Fruit fly (Drosophila melanogaster) whole organism, embryonic: Measurements from ENCODE around the gene CG43347.

ENCODE experiments used
- CG10267 ChIP-seq: fragments of 200-800 bp; sonication (Bioruptor generic); optimal IDR thresholded peaks from 2 replicates; lab custom pipeline; 2018; ENCODE audit warnings: missing biosample characterization, mild to moderate bottlenecking, missing genetic modification characterization, moderate library complexity
- CG14014 ChIP-seq: fragments of 200-800 bp; sonication (Bioruptor generic); IDR thresholded peaks from 2 replicates; pipeline ENCODE4 v1.3.6; 2022; ENCODE audit warnings: missing biosample characterization, missing genetic modification characterization
- CG17359 ChIP-seq: fragments of 200-800 bp; sonication (Bioruptor generic); optimal IDR thresholded peaks from 3 replicates; lab custom pipeline; 2018; ENCODE audit warnings: missing biosample characterization, mild to moderate bottlenecking, missing genetic modification characterization, moderate library complexity
- CG1832 ChIP-seq: fragments of 200-800 bp; sonication (Bioruptor generic); optimal IDR thresholded peaks from 2 replicates; lab custom pipeline; 2017; ENCODE audit warnings: missing biosample characterization, mild to moderate bottlenecking, missing genetic modification characterization, inconsistent platforms
- CG2129 ChIP-seq: fragments of 200-800 bp; sonication (Bioruptor generic); IDR thresholded peaks from 2 replicates; pipeline ENCODE4 v1.3.6; 2022; ENCODE audit warnings: missing biosample characterization, missing genetic modification characterization; ENCODE audit not compliant: partially characterized antibody
- CG31441 ChIP-seq: fragments of 200-800 bp; sonication (Bioruptor generic); IDR thresholded peaks from 2 replicates; pipeline ENCODE4 v1.3.6; 2022; ENCODE audit warnings: missing biosample characterization, missing genetic modification characterization
- CG34422 ChIP-seq: fragments of 200-800 bp; sonication (Bioruptor generic); IDR thresholded peaks from 3 replicates; pipeline ENCODE4 v1.3.6; 2022; ENCODE audit warnings: missing biosample characterization, missing genetic modification characterization
- CG6254 ChIP-seq: fragments of 200-800 bp; sonication (Bioruptor generic); optimal IDR thresholded peaks from 3 replicates; lab custom pipeline; 2017; ENCODE audit warnings: mild to moderate bottlenecking, missing biosample characterization, missing genetic modification reagents, missing genetic modification characterization
- CTCF ChIP-seq: fragments of 200-800 bp; sonication (Bioruptor generic); optimal IDR thresholded peaks from 2 replicates; lab custom pipeline; 2017; ENCODE audit warnings: missing biosample characterization, mild to moderate bottlenecking, missing genetic modification characterization, moderate library complexity
- ERR ChIP-seq: fragments of 200-800 bp; sonication (Bioruptor generic); optimal IDR thresholded peaks from 2 replicates; lab custom pipeline; 2016; ENCODE audit warnings: missing biosample characterization, missing genetic modification characterization
- Eip74EF ChIP-seq, 2 experiments: fragments of 200-800 bp in 1 of 2; fragments of >200 bp in 1 of 2; sonication (Bioruptor generic) in 1 of 2; optimal IDR thresholded peaks; 2 replicates each; lab custom pipeline; 2017 to 2019; ENCODE audit warnings: missing biosample characterization in 2 of 2, missing genetic modification characterization in 2 of 2, mild to moderate bottlenecking in 1 of 2, moderate library complexity in 1 of 2
- H2.0 ChIP-seq: fragments of 200-800 bp; sonication (Bioruptor generic); IDR thresholded peaks from 2 replicates; pipeline ENCODE4 v1.3.6; 2022; ENCODE audit warnings: missing biosample characterization, missing genetic modification characterization
- HLHmδ ChIP-seq: fragments of 200-800 bp; sonication (Bioruptor generic); optimal IDR thresholded peaks from 2 replicates; lab custom pipeline; 2018; ENCODE audit warnings: missing biosample characterization, mild to moderate bottlenecking, missing genetic modification characterization, moderate library complexity
- Hey ChIP-seq: fragments of 200-800 bp; sonication (Bioruptor generic); optimal IDR thresholded peaks from 3 replicates; lab custom pipeline; 2018; ENCODE audit warnings: missing biosample characterization, mild to moderate bottlenecking, missing genetic modification characterization
- Hr51 ChIP-seq, 2 experiments: fragments of 200-800 bp; sonication (Bioruptor generic); optimal IDR thresholded peaks; 2 replicates in 1 of 2; 3 replicates in 1 of 2; lab custom pipeline; 2016 to 2018; ENCODE audit warnings: missing biosample characterization in 2 of 2, missing genetic modification characterization in 2 of 2, mild to moderate bottlenecking in 1 of 2, moderate library complexity in 1 of 2
- Meics ChIP-seq: fragments of 200-800 bp; sonication (Bioruptor generic); optimal IDR thresholded peaks from 2 replicates; lab custom pipeline; 2017; ENCODE audit warnings: missing biosample characterization, mild to moderate bottlenecking, missing genetic modification characterization
- Mrtf ChIP-seq: fragments of 200-800 bp; sonication (Bioruptor generic); IDR thresholded peaks from 3 replicates; pipeline ENCODE4 v1.3.6; 2022; ENCODE audit warnings: missing biosample characterization, missing genetic modification characterization
- Ptx1 ChIP-seq: fragments of 200-800 bp; sonication (Bioruptor generic); IDR thresholded peaks from 2 replicates; pipeline ENCODE4 v1.3.6; 2022; ENCODE audit warnings: missing biosample characterization, missing genetic modification characterization
- Six4 ChIP-seq: fragments of 200-800 bp; sonication (Bioruptor generic); optimal IDR thresholded peaks from 2 replicates; lab custom pipeline; 2016; ENCODE audit warnings: missing biosample characterization, missing genetic modification characterization
- Sox102F ChIP-seq: fragments of 200-800 bp; sonication (Bioruptor generic); optimal IDR thresholded peaks from 2 replicates; lab custom pipeline; 2018; ENCODE audit warnings: missing biosample characterization, mild to moderate bottlenecking, missing genetic modification characterization, moderate library complexity
- Ssrp ChIP-seq: fragments of 200-800 bp; sonication (Bioruptor generic); optimal IDR thresholded peaks from 2 replicates; lab custom pipeline; 2018; ENCODE audit warnings: missing biosample characterization, mild to moderate bottlenecking, missing genetic modification characterization, moderate library complexity
- YL-1 ChIP-seq: fragments of 200-800 bp; sonication (Bioruptor generic); optimal IDR thresholded peaks from 3 replicates; lab custom pipeline; 2017; ENCODE audit warnings: missing biosample characterization, mild to moderate bottlenecking, missing genetic modification characterization
- ap ChIP-seq: fragments of 200-800 bp; sonication (Bioruptor generic); IDR thresholded peaks from 2 replicates; pipeline ENCODE4 v1.3.6; 2022; ENCODE audit warnings: missing biosample characterization, missing genetic modification characterization
- caup ChIP-seq: fragments of 200-800 bp; sonication (Bioruptor generic); optimal IDR thresholded peaks from 3 replicates; lab custom pipeline; 2017; ENCODE audit warnings: missing biosample characterization, mild to moderate bottlenecking, missing genetic modification characterization, moderate library complexity; ENCODE audit not compliant: severe bottlenecking
- chinmo ChIP-seq: fragments of 200-800 bp; sonication (Bioruptor generic); IDR thresholded peaks from 4 replicates; pipeline ENCODE4 v1.3.6; 2022; ENCODE audit warnings: missing biosample characterization, missing genetic modification characterization; ENCODE audit not compliant: partially characterized antibody
- dan ChIP-seq: fragments of 200-800 bp; sonication (Bioruptor generic); IDR thresholded peaks from 2 replicates; pipeline ENCODE4 v1.3.6; 2022; ENCODE audit warnings: missing biosample characterization, missing genetic modification characterization
- ftz-f1 ChIP-seq: fragments of 200-800 bp; sonication (Bioruptor generic); optimal IDR thresholded peaks from 2 replicates; lab custom pipeline; 2016; ENCODE audit warnings: missing biosample characterization, missing genetic modification characterization
- gce ChIP-seq: fragments of 200-800 bp; sonication (Bioruptor generic); IDR thresholded peaks from 3 replicates; pipeline ENCODE4 v1.3.6; 2022; ENCODE audit warnings: missing biosample characterization, missing genetic modification characterization
- gem ChIP-seq: fragments of 200-800 bp; sonication (Bioruptor generic); optimal IDR thresholded peaks from 2 replicates; lab custom pipeline; 2019; ENCODE audit warnings: missing biosample characterization, mild to moderate bottlenecking, missing genetic modification characterization, moderate library complexity
- gsb-n ChIP-seq: fragments of 200-800 bp; sonication (Bioruptor generic); optimal IDR thresholded peaks from 3 replicates; lab custom pipeline; 2018; ENCODE audit warnings: missing biosample characterization, mild to moderate bottlenecking, missing genetic modification characterization
- ham ChIP-seq: fragments of 200-800 bp; sonication (Bioruptor generic); IDR thresholded peaks from 2 replicates; pipeline ENCODE4 v1.3.6; 2022; ENCODE audit warnings: missing biosample characterization, missing genetic modification characterization
- insv ChIP-seq, 2 experiments: fragments of 200-800 bp; sonication (Bioruptor generic); optimal IDR thresholded peaks; 3 replicates each; lab custom pipeline; 2016 to 2018; ENCODE audit warnings: missing biosample characterization in 2 of 2, missing genetic modification characterization in 2 of 2
- kah ChIP-seq: fragments of 200-800 bp; sonication (Bioruptor generic); optimal IDR thresholded peaks from 2 replicates; lab custom pipeline; 2018; ENCODE audit warnings: missing biosample characterization, mild to moderate bottlenecking, missing genetic modification characterization
- kni ChIP-seq: fragments of 200-800 bp; sonication (Bioruptor generic); optimal IDR thresholded peaks from 3 replicates; lab custom pipeline; 2017; ENCODE audit warnings: mild to moderate bottlenecking, missing biosample characterization, missing genetic modification reagents, missing genetic modification characterization
- nau ChIP-seq: fragments of 200-800 bp; sonication (Bioruptor generic); optimal IDR thresholded peaks from 3 replicates; lab custom pipeline; 2017; ENCODE audit warnings: missing biosample characterization, mild to moderate bottlenecking, missing genetic modification characterization, missing genetic modification reagents
- nerfin-1 ChIP-seq: fragments of 200-800 bp; sonication (Bioruptor generic); optimal IDR thresholded peaks from 3 replicates; lab custom pipeline; 2019; ENCODE audit warnings: missing biosample characterization, mild to moderate bottlenecking, missing genetic modification characterization, moderate library complexity
- pan ChIP-seq, 4 experiments: fragments of >200 bp in 3 of 4; fragments of 200-800 bp in 1 of 4; sonication (Bioruptor generic) in 1 of 4; optimal IDR thresholded peaks in 3 of 4; IDR thresholded peaks in 1 of 4; 2 replicates each; pipeline versions ENCODE4 v1.3.6 to Lab custom; 2017 to 2022; ENCODE audit warnings: missing biosample characterization in 2 of 4, missing genetic modification characterization in 2 of 4, mixed read lengths in 1 of 4
- pb ChIP-seq: fragments of 200-800 bp; sonication (Bioruptor generic); optimal IDR thresholded peaks from 3 replicates; lab custom pipeline; 2016; ENCODE audit warnings: missing biosample characterization, missing genetic modification characterization
- pfk ChIP-seq: fragments of 200-800 bp; sonication (Bioruptor generic); optimal IDR thresholded peaks from 2 replicates; lab custom pipeline; 2018; ENCODE audit warnings: missing biosample characterization, mild to moderate bottlenecking, missing genetic modification characterization, moderate library complexity
- pnt ChIP-seq: fragments of 200-800 bp; sonication (Bioruptor generic); optimal IDR thresholded peaks from 3 replicates; lab custom pipeline; 2016; ENCODE audit warnings: missing biosample characterization, missing genetic modification characterization
- run ChIP-seq: fragments of 200-800 bp; sonication (Bioruptor generic); optimal IDR thresholded peaks from 3 replicates; lab custom pipeline; 2018; ENCODE audit warnings: missing biosample characterization, mild to moderate bottlenecking, missing genetic modification characterization
- sisA ChIP-seq: fragments of 200-800 bp; sonication (Bioruptor generic); IDR thresholded peaks from 2 replicates; pipeline ENCODE4 v1.3.6; 2022; ENCODE audit warnings: missing biosample characterization, missing genetic modification characterization
- slp2 ChIP-seq: fragments of 200-800 bp; sonication (Bioruptor generic); optimal IDR thresholded peaks from 2 replicates; lab custom pipeline; 2016; ENCODE audit warnings: missing biosample characterization, missing genetic modification characterization
- sqz ChIP-seq: fragments of 200-800 bp; sonication (Bioruptor generic); optimal IDR thresholded peaks from 3 replicates; lab custom pipeline; 2018; ENCODE audit warnings: missing biosample characterization, mild to moderate bottlenecking, missing genetic modification characterization
- ssp ChIP-seq: fragments of 200-800 bp; sonication (Bioruptor generic); IDR thresholded peaks from 2 replicates; pipeline ENCODE4 v1.3.6; 2022; ENCODE audit warnings: missing biosample characterization, missing genetic modification characterization
- tgo ChIP-seq: fragments of 200-800 bp; sonication (Bioruptor generic); IDR thresholded peaks from 3 replicates; pipeline ENCODE4 v1.3.6; 2022; ENCODE audit warnings: missing biosample characterization, missing genetic modification characterization
- tin ChIP-seq: fragments of 200-800 bp; sonication (Bioruptor generic); optimal IDR thresholded peaks from 3 replicates; lab custom pipeline; 2016; ENCODE audit warnings: missing biosample characterization, missing genetic modification characterization
- ttk ChIP-seq: fragments of 200-800 bp; sonication (Bioruptor generic); IDR thresholded peaks from 2 replicates; pipeline ENCODE4 v2.1.2; 2022; ENCODE audit warnings: missing biosample characterization, missing genetic modification characterization
- wek ChIP-seq: fragments of 200-800 bp; sonication (Bioruptor generic); optimal IDR thresholded peaks from 3 replicates; lab custom pipeline; 2018; ENCODE audit warnings: missing biosample characterization, mild to moderate bottlenecking, missing genetic modification characterization, moderate library complexity
- zf30C ChIP-seq: fragments of 200-800 bp; sonication (Bioruptor generic); optimal IDR thresholded peaks from 3 replicates; lab custom pipeline; 2018; ENCODE audit warnings: missing biosample characterization, mild to moderate bottlenecking, missing genetic modification characterization

Gene CG43347

dm6 chrX:10601479-10601921 is 18.5 kb downstream of the CG43347 start (continued):
- TF ChIP-seq Mrtf (GFP tag; lab: Robert Waterston, UW) = peak; percentile 23; the same call in 1 of the 3 replicates
- no peak for TF ChIP-seq kni (GFP tag; lab: Kevin White, UChicago)
- peak; percentile 29 for TF ChIP-seq caup (GFP tag; lab: Kevin White, UChicago)
- TF ChIP-seq Eip74EF (GFP tag; optimal IDR thresholded peaks at IDR 0.05; lab: Kevin White, UChicago) = no peak
- no peak for TF ChIP-seq nau (GFP tag; lab: Kevin White, UChicago)
- TF ChIP-seq H2.0 = no peak
- peak; percentile 12; the same call in 1 of the 3 replicates for TF ChIP-seq gce (GFP tag; lab: Robert Waterston, UW)
- no peak for TF ChIP-seq ERR (GFP tag; lab: Kevin White, UChicago)
- TF ChIP-seq Hey (tag; lab: Kevin White, UChicago) = no peak
- no peak for TF ChIP-seq slp2 (GFP tag; lab: Kevin White, UChicago)
- peak; percentile 33 for TF ChIP-seq Six4
- TF ChIP-seq Hr51 (GFP tag; optimal IDR thresholded peaks at IDR 0.05; lab: Kevin White, UChicago) = peak in 1 of 2 experiments; percentile 23
- TF ChIP-seq tgo (GFP tag; lab: Robert Waterston, UW) = peak; percentile 52; the same call in 2 of the 3 replicates
- TF ChIP-seq nerfin-1 (tag; lab: Kevin White, UChicago) = no peak
- TF ChIP-seq Ptx1 (GFP tag; lab: Robert Waterston, UW) = peak; percentile 59; the same call in 1 of the 2 replicates
- TF ChIP-seq ftz-f1 = peak; percentile 35
- peak; percentile 42 for TF ChIP-seq Sox102F (GFP tag; lab: Kevin White, UChicago)
- TF ChIP-seq sisA (GFP tag; lab: Robert Waterston, UW) = peak; percentile 58
- TF ChIP-seq CG17359 (tag; lab: Kevin White, UChicago) = peak; percentile 34
- TF ChIP-seq CG10267 (tag; lab: Kevin White, UChicago) = peak; percentile 15
- TF ChIP-seq CG1832 (GFP tag; lab: Kevin White, UChicago) = no peak
- TF ChIP-seq CG31441 = no peak; the same call in 1 of the 2 replicates
- TF ChIP-seq gsb-n (tag; lab: Kevin White, UChicago) = no peak
- peak; percentile 7 for TF ChIP-seq pnt (GFP tag; lab: Kevin White, UChicago)
- TF ChIP-seq CG14014 (GFP tag; lab: Robert Waterston, UW) = peak; percentile 52; the same call in 1 of the 2 replicates
- TF ChIP-seq pb (GFP tag; lab: Kevin White, UChicago) = no peak
- TF ChIP-seq kah (GFP tag; lab: Kevin White, UChicago) = no peak
- TF ChIP-seq chinmo = no peak
- no peak; the same call in 1 of the 2 replicates for TF ChIP-seq CG2129 (GFP tag; lab: Robert Waterston, UW)
- TF ChIP-seq ssp (GFP tag; lab: Robert Waterston, UW) = no peak
- no peak for TF ChIP-seq CTCF (GFP tag; lab: Kevin White, UChicago)
- TF ChIP-seq insv (GFP tag; optimal IDR thresholded peaks at IDR 0.05; lab: Kevin White, UChicago) = no peak
- no peak for TF ChIP-seq run (tag; lab: Kevin White, UChicago)
- TF ChIP-seq Meics (GFP tag; lab: Kevin White, UChicago) = peak; percentile 42
- TF ChIP-seq HLHmδ (GFP tag; lab: Kevin White, UChicago) = no peak
- TF ChIP-seq ham = no peak
- TF ChIP-seq YL-1 (GFP tag; lab: Kevin White, UChicago) = no peak
- peak; percentile 37 for TF ChIP-seq Ssrp (tag; lab: Kevin White, UChicago)
- no peak for TF ChIP-seq pan (optimal IDR thresholded peaks at IDR 0.05; lab: Kevin White, UChicago)
- TF ChIP-seq pan (GFP tag; optimal IDR thresholded peaks at IDR 0.05 in 1 of 2, IDR thresholded peaks at IDR 0.05 in 1 of 2) = peak in 1 of 2 experiments; percentile 43
- no peak for TF ChIP-seq ap (GFP tag; lab: Robert Waterston, UW)
- peak; percentile 9 for TF ChIP-seq sqz (GFP tag; lab: Kevin White, UChicago)
- peak; percentile 50; the same call in 1 of the 2 replicates for TF ChIP-seq ttk (GFP tag; lab: Robert Waterston, UW)
- no peak for TF ChIP-seq CG6254
- no peak for TF ChIP-seq pfk
- TF ChIP-seq gem (tag; lab: Kevin White, UChicago) = peak; percentile 65
- TF ChIP-seq tin (GFP tag; lab: Kevin White, UChicago) = peak; percentile 48
- TF ChIP-seq CG34422 (GFP tag; lab: Robert Waterston, UW) = peak; percentile 55; the same call in 2 of the 3 replicates
- TF ChIP-seq dan (GFP tag; lab: Robert Waterston, UW) = no peak
- TF ChIP-seq zf30C (GFP tag; lab: Kevin White, UChicago) = no peak
- TF ChIP-seq wek (GFP tag; lab: Kevin White, UChicago) = no peak
